Worm (Caenorhabditis elegans): ENCODE measurements around the gene grl-2.

- no peak for TF ChIP-seq T23F11.4 (GFP tag; optimal IDR thresholded peaks at IDR 0.05)
- peak; percentile 68 for TF ChIP-seq elt-2 (tag; optimal IDR thresholded peaks at IDR 0.05)
- no peak for TF ChIP-seq lin-11 (tag; optimal IDR thresholded peaks at IDR 0.05)
- TF ChIP-seq hlh-8 (tag; optimal IDR thresholded peaks at IDR 0.05): no peak
- TF ChIP-seq sdc-2 (tag; optimal IDR thresholded peaks at IDR 0.05): no peak
- no peak for TF ChIP-seq ama-1 (optimal IDR thresholded peaks at IDR 0.05)
- TF ChIP-seq unc-86 (tag; optimal IDR thresholded peaks at IDR 0.05): no peak
- no peak for TF ChIP-seq gmeb-2 (tag; optimal IDR thresholded peaks at IDR 0.05)
- no peak for TF ChIP-seq ceh-30 (tag; optimal IDR thresholded peaks at IDR 0.05)
- TF ChIP-seq C38D4.7 (GFP tag; optimal IDR thresholded peaks at IDR 0.05): no peak
- TF ChIP-seq ceh-24 (tag; optimal IDR thresholded peaks at IDR 0.05): no peak
- no peak for TF ChIP-seq F13H6.1 (tag; optimal IDR thresholded peaks at IDR 0.05)
- no peak for TF ChIP-seq fkh-6 (tag; optimal IDR thresholded peaks at IDR 0.05)
Measured at ce11 chrV:12909544-12910157, 35.2 kb upstream of the grl-2 start, which contains the start of gene nid-1.
